Fruit fly (Drosophila melanogaster) whole organism: Measurements from ENCODE around the gene 5-HT2B.

Experiments used
- EcR ChIP-seq, 2 experiments: fragments of >200 bp; optimal IDR thresholded peaks; 2 replicates each; lab custom pipeline; 2017; ENCODE audit warnings: missing biosample characterization in 2 of 2, missing genetic modification characterization in 2 of 2, missing genetic modification reagents in 2 of 2
- pan ChIP-seq: fragments of >200 bp; optimal IDR thresholded peaks from 2 replicates; lab custom pipeline; 2017
- psq ChIP-seq: fragments of >200 bp; optimal IDR thresholded peaks from 2 replicates; lab custom pipeline; 2017

dm6 chr3R:8596161-8596560 lies 18.2 kb downstream of the 5-HT2B start:
- TF ChIP-seq psq (lab: Kevin White, UChicago) = no peak
- no peak for TF ChIP-seq EcR (GFP tag; optimal IDR thresholded peaks at IDR 0.05; lab: Kevin White, UChicago)
- TF ChIP-seq pan = no peak
